Fruit fly (Drosophila melanogaster) whole organism, pupa: Measurements from ENCODE around the gene Polr3E.

Source experiments
- CG13204 ChIP-seq: fragments of 200-800 bp; sonication (Bioruptor generic); optimal IDR thresholded peaks from 2 replicates; lab custom pipeline; 2018; ENCODE audit warnings: missing biosample characterization, mild to moderate bottlenecking, missing genetic modification characterization, moderate library complexity
- CG14655 ChIP-seq: fragments of 200-800 bp; sonication (Bioruptor generic); optimal IDR thresholded peaks from 3 replicates; lab custom pipeline; 2017; ENCODE audit warnings: mild to moderate bottlenecking, missing biosample characterization, missing genetic modification reagents, missing genetic modification characterization
- CG17806 ChIP-seq: fragments of 200-800 bp; sonication (Bioruptor generic); optimal IDR thresholded peaks from 2 replicates; lab custom pipeline; 2018; ENCODE audit warnings: missing biosample characterization, mild to moderate bottlenecking, missing genetic modification characterization, moderate library complexity
- CG32121 ChIP-seq: fragments of 200-800 bp; sonication (Bioruptor generic); IDR thresholded peaks from 2 replicates; pipeline ENCODE4 v1.3.6; 2022; ENCODE audit warnings: missing biosample characterization, missing genetic modification characterization
- CG34367 ChIP-seq: fragments of 200-800 bp; sonication (Bioruptor generic); optimal IDR thresholded peaks from 2 replicates; lab custom pipeline; 2018; ENCODE audit warnings: missing biosample characterization, mild to moderate bottlenecking, missing genetic modification characterization
- CG8159 ChIP-seq: fragments of 200-800 bp; sonication (Bioruptor generic); optimal IDR thresholded peaks from 3 replicates; lab custom pipeline; 2018; ENCODE audit warnings: missing biosample characterization, mild to moderate bottlenecking, missing genetic modification characterization, moderate library complexity
- CG9948 ChIP-seq: fragments of 200-800 bp; sonication (Bioruptor generic); optimal IDR thresholded peaks from 2 replicates; lab custom pipeline; 2018; ENCODE audit warnings: missing biosample characterization, mild to moderate bottlenecking, missing genetic modification characterization, moderate library complexity
- D1 ChIP-seq: fragments of 200-800 bp; sonication (Bioruptor generic); optimal IDR thresholded peaks from 2 replicates; lab custom pipeline; 2018; ENCODE audit warnings: missing biosample characterization, mild to moderate bottlenecking, missing genetic modification characterization, moderate library complexity
- EcR ChIP-seq: fragments of 200-800 bp; sonication (Bioruptor generic); optimal IDR thresholded peaks from 3 replicates; lab custom pipeline; 2019; ENCODE audit warnings: missing biosample characterization, missing genetic modification characterization, mild to moderate bottlenecking, moderate library complexity, missing genetic modification reagents
- Ets98B ChIP-seq: fragments of 200-800 bp; sonication (Bioruptor generic); IDR thresholded peaks from 2 replicates; pipeline ENCODE4 v1.3.6; 2022; ENCODE audit warnings: missing biosample characterization, missing genetic modification characterization
- Pif1B ChIP-seq: fragments of 200-800 bp; sonication (Bioruptor generic); optimal IDR thresholded peaks from 3 replicates; lab custom pipeline; 2016; ENCODE audit warnings: missing biosample characterization, missing genetic modification characterization

DNA sequence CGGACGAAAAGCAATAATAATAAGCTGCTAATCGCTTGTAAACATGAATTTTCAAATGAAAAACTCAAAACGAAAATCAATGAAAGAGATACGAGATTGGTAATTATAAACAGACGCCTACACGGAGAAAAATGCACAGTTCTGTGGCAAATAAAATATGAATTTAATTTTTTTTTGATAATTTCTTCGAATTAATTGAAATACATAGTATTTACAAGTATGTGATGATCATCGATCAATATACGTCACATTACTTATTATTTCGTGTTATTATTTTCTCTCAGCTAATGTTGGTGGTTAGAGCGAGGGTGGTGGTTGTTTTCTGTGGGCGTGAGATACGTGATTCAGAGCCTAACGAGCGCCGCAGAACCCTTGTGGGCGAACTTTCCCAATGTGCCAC, 22.1 kb downstream of the Polr3E start:
- TF ChIP-seq Ets98B (GFP tag; lab: Robert Waterston, UW): no peak
- TF ChIP-seq CG17806 (tag; lab: Kevin White, UChicago): peak; percentile 19
- no peak; the same call in 1 of the 2 replicates for TF ChIP-seq CG32121
- no peak for TF ChIP-seq Pif1B (GFP tag; lab: Kevin White, UChicago)
- peak; percentile 24 for TF ChIP-seq CG14655 (GFP tag; lab: Kevin White, UChicago)
- no peak for TF ChIP-seq CG9948 (tag; lab: Kevin White, UChicago)
- no peak for TF ChIP-seq CG8159 (tag; lab: Kevin White, UChicago)
- no peak for TF ChIP-seq CG13204 (GFP tag; lab: Kevin White, UChicago)
- no peak for TF ChIP-seq D1 (tag; lab: Kevin White, UChicago)
- TF ChIP-seq CG34367 (tag; lab: Kevin White, UChicago): no peak
- no peak for TF ChIP-seq EcR
